ENCODE assay signal across 1 fruit fly cellular context in genomic region chr3L:10735095-10735494, dm6.
A peak's percentile ranks its signal among the peaks of the same experiment; 100 is the strongest.
TF ChIP-seq lines count a peak whose summit lies in the region.

No protein-coding gene starts in this region.

TF ChIP-seq in whole organism, embryonic, 481 proteins besides CTCF, POLR2A, EP300 and RAD21 (continued from another document):
- TF ChIP-seq Med (GFP tag; lab: Kevin White, UChicago), result peak; percentile 94
- 0 out of 2 replicates have a peak, but pooled peaks have one; percentile 33 for TF ChIP-seq klu (GFP tag; IDR thresholded peaks at IDR 0.05; lab: Robert Waterston, UW)
- TF ChIP-seq NFAT (GFP tag; IDR thresholded peaks at IDR 0.05; lab: Robert Waterston, UW), result peak; percentile 55
- TF ChIP-seq CG7271 (tag; optimal IDR thresholded peaks at IDR 0.05; lab: Kevin White, UChicago), result no peak
- TF ChIP-seq MTF-1 (GFP tag; optimal IDR thresholded peaks at IDR 0.05; lab: Kevin White, UChicago; ENCODE audit: borderline replicate concordance), result no peak
- no peak for TF ChIP-seq slou (GFP tag; optimal IDR thresholded peaks at IDR 0.05; lab: Kevin White, UChicago)
- no peak for TF ChIP-seq CG14710 (tag; optimal IDR thresholded peaks at IDR 0.05; lab: Kevin White, UChicago)
- TF ChIP-seq HmgD (GFP tag; optimal IDR thresholded peaks at IDR 0.05; lab: Kevin White, UChicago), result peak; percentile 16
- TF ChIP-seq ems (GFP tag; optimal IDR thresholded peaks at IDR 0.05; lab: Kevin White, UChicago), result peak; percentile 51
- TF ChIP-seq Xbp1 (GFP tag; optimal IDR thresholded peaks at IDR 0.05; lab: Kevin White, UChicago), result peak; percentile 75
- TF ChIP-seq org-1 (GFP tag; optimal IDR thresholded peaks at IDR 0.05; lab: Kevin White, UChicago), result peak; percentile 23
- peak; percentile 75 for TF ChIP-seq CG12769 (tag; optimal IDR thresholded peaks at IDR 0.05; lab: Kevin White, UChicago)
- peak; percentile 49 for TF ChIP-seq CG9727 (GFP tag; optimal IDR thresholded peaks at IDR 0.05; lab: Kevin White, UChicago)
- TF ChIP-seq CG1233 (GFP tag; optimal IDR thresholded peaks at IDR 0.05; lab: Kevin White, UChicago), result peak; percentile 52
- peak; percentile 64; the same call in 1 of the 3 replicates for TF ChIP-seq Dbx (GFP tag; IDR thresholded peaks at IDR 0.05; lab: Robert Waterston, UW)
- peak; percentile 62 for TF ChIP-seq Dek (tag; optimal IDR thresholded peaks at IDR 0.05; lab: Kevin White, UChicago)
- peak; percentile 78 for TF ChIP-seq CHES-1-like (GFP tag; optimal IDR thresholded peaks at IDR 0.05; lab: Kevin White, UChicago)
- peak; percentile 69 for TF ChIP-seq Ssrp (tag; optimal IDR thresholded peaks at IDR 0.05; lab: Kevin White, UChicago)
- no peak for TF ChIP-seq CG14860 (GFP tag; IDR thresholded peaks at IDR 0.05; lab: Robert Waterston, UW; ENCODE audit: partially characterized antibody)
- TF ChIP-seq CG7987 (GFP tag; optimal IDR thresholded peaks at IDR 0.05; lab: Kevin White, UChicago), result no peak
- TF ChIP-seq chif (GFP tag; optimal IDR thresholded peaks at IDR 0.05; lab: Kevin White, UChicago), result peak; percentile 13 to 37
- TF ChIP-seq Drgx (GFP tag; IDR thresholded peaks at IDR 0.05; lab: Robert Waterston, UW), result peak; percentile 61; the same call in 1 of the 2 replicates
- TF ChIP-seq CG1529 (GFP tag; optimal IDR thresholded peaks at IDR 0.05; lab: Kevin White, UChicago), result peak; percentile 6
- 0 out of 2 replicates have a peak, but pooled peaks have one; percentile 54 for TF ChIP-seq Xrp1 (GFP tag; IDR thresholded peaks at IDR 0.05; lab: Robert Waterston, UW)
- 0 out of 2 replicates have a peak, but pooled peaks have one; percentile 6 for TF ChIP-seq CG1024 (GFP tag; IDR thresholded peaks at IDR 0.05; lab: Robert Waterston, UW)
- TF ChIP-seq CG12391 (tag; optimal IDR thresholded peaks at IDR 0.05; lab: Kevin White, UChicago), result peak; percentile 71
- peak; percentile 50 for TF ChIP-seq fu2 (GFP tag; optimal IDR thresholded peaks at IDR 0.05; lab: Kevin White, UChicago)
- TF ChIP-seq Awh (GFP tag; IDR thresholded peaks at IDR 0.05; lab: Robert Waterston, UW), result peak; percentile 73; the same call in 1 of the 2 replicates
- TF ChIP-seq ranshi (GFP tag; IDR thresholded peaks at IDR 0.05; lab: Robert Waterston, UW), result peak; percentile 51
- peak; percentile 70; the same call in 2 of the 3 replicates for TF ChIP-seq ken (GFP tag; IDR thresholded peaks at IDR 0.05; lab: Robert Waterston, UW)
- no peak for TF ChIP-seq Ets97D (GFP tag; optimal IDR thresholded peaks at IDR 0.05; lab: Kevin White, UChicago)
- peak; percentile 63 for TF ChIP-seq lab (GFP tag; optimal IDR thresholded peaks at IDR 0.05; lab: Kevin White, UChicago)
- TF ChIP-seq oc (tag; optimal IDR thresholded peaks at IDR 0.05; lab: Kevin White, UChicago), result peak; percentile 38
- peak; percentile 63 for TF ChIP-seq CG12942 (GFP tag; optimal IDR thresholded peaks at IDR 0.05; lab: Kevin White, UChicago)
- TF ChIP-seq ERR (GFP tag; optimal IDR thresholded peaks at IDR 0.05; lab: Kevin White, UChicago), result peak; percentile 68
- 0 out of 3 replicates have a peak, but pooled peaks have one; percentile 32 for TF ChIP-seq croc (GFP tag; conservative IDR thresholded peaks at IDR 0.05; lab: Robert Waterston, UW)
- 0 out of 2 replicates have a peak, but pooled peaks have one; percentile 52 for TF ChIP-seq sob (GFP tag; IDR thresholded peaks at IDR 0.05; lab: Robert Waterston, UW)
- TF ChIP-seq CG16779 (GFP tag; IDR thresholded peaks at IDR 0.05; lab: Robert Waterston, UW), result no peak
- peak; percentile 63 for TF ChIP-seq pb (GFP tag; optimal IDR thresholded peaks at IDR 0.05; lab: Kevin White, UChicago)
- TF ChIP-seq Blimp-1 (GFP tag; optimal IDR thresholded peaks at IDR 0.05; lab: Kevin White, UChicago), result peak; percentile 39
- peak; percentile 52 for TF ChIP-seq CG12299 (tag; optimal IDR thresholded peaks at IDR 0.05; lab: Kevin White, UChicago)
- TF ChIP-seq CG2199 (GFP tag; IDR thresholded peaks at IDR 0.05; lab: Robert Waterston, UW), result no peak
- TF ChIP-seq CG31441 (GFP tag; IDR thresholded peaks at IDR 0.05; lab: Robert Waterston, UW), result peak; percentile 56
- TF ChIP-seq CG32767 (GFP tag; IDR thresholded peaks at IDR 0.05; lab: Robert Waterston, UW), result peak; percentile 67
- TF ChIP-seq Mes4 (GFP tag; optimal IDR thresholded peaks at IDR 0.05; lab: Kevin White, UChicago), result peak; percentile 7
- peak; percentile 35 for TF ChIP-seq CG6854 (GFP tag; optimal IDR thresholded peaks at IDR 0.05; lab: Kevin White, UChicago)
- TF ChIP-seq Elba2 (GFP tag; optimal IDR thresholded peaks at IDR 0.05; lab: Kevin White, UChicago), result no peak
- TF ChIP-seq CG13296 (GFP tag; optimal IDR thresholded peaks at IDR 0.05; lab: Kevin White, UChicago), result peak; percentile 26
- TF ChIP-seq Hr3 (GFP tag; optimal IDR thresholded peaks at IDR 0.05; lab: Kevin White, UChicago), result peak; percentile 58
- peak; percentile 42 for TF ChIP-seq Nf-YB (GFP tag; optimal IDR thresholded peaks at IDR 0.05; lab: Kevin White, UChicago)
- no peak for TF ChIP-seq D19A (tag; optimal IDR thresholded peaks at IDR 0.05; lab: Kevin White, UChicago)
- no peak for TF ChIP-seq Opbp (GFP tag; IDR thresholded peaks at IDR 0.05; lab: Robert Waterston, UW; ENCODE audit: partially characterized antibody)
- TF ChIP-seq CG30403 (GFP tag; optimal IDR thresholded peaks at IDR 0.05; lab: Kevin White, UChicago), result peak; percentile 56
- no peak for TF ChIP-seq Aef1 (GFP tag; IDR thresholded peaks at IDR 0.05; lab: Robert Waterston, UW)
- peak; percentile 66 for TF ChIP-seq CG7786 (GFP tag; optimal IDR thresholded peaks at IDR 0.05; lab: Kevin White, UChicago)
- no peak for TF ChIP-seq hkb (optimal IDR thresholded peaks at IDR 0.05; lab: Kevin White, UChicago)
- TF ChIP-seq hkb (GFP tag; IDR thresholded peaks at IDR 0.05; lab: Robert Waterston, UW), result 0 out of 2 replicates have a peak, but pooled peaks have one; percentile 16
- peak; percentile 69 for TF ChIP-seq Hsf (GFP tag; optimal IDR thresholded peaks at IDR 0.05; lab: Kevin White, UChicago)
- TF ChIP-seq NC2α (GFP tag; optimal IDR thresholded peaks at IDR 0.05; lab: Kevin White, UChicago), result peak; percentile 38
- peak; percentile 41 for TF ChIP-seq CrebB (tag; optimal IDR thresholded peaks at IDR 0.05; lab: Kevin White, UChicago)
- TF ChIP-seq Side (GFP tag; optimal IDR thresholded peaks at IDR 0.05; lab: Kevin White, UChicago), result peak; percentile 4
- peak; percentile 83 for TF ChIP-seq bab2 (GFP tag; optimal IDR thresholded peaks at IDR 0.05; lab: Kevin White, UChicago)
- TF ChIP-seq jumu (GFP tag; optimal IDR thresholded peaks at IDR 0.05; lab: Kevin White, UChicago), result peak; percentile 22
- peak; percentile 60 for TF ChIP-seq CG18619 (GFP tag; optimal IDR thresholded peaks at IDR 0.05; lab: Kevin White, UChicago)
- peak; percentile 63; the same call in 2 of the 3 replicates for TF ChIP-seq tgo (GFP tag; IDR thresholded peaks at IDR 0.05; lab: Robert Waterston, UW)
- TF ChIP-seq CG8281 (tag; optimal IDR thresholded peaks at IDR 0.05; lab: Kevin White, UChicago), result peak; percentile 36
- TF ChIP-seq B-H1 (GFP tag; IDR thresholded peaks at IDR 0.05; lab: Robert Waterston, UW), result peak; percentile 29; the same call in 1 of the 3 replicates
- TF ChIP-seq HLH3B (GFP tag; IDR thresholded peaks at IDR 0.05; lab: Robert Waterston, UW), result peak; percentile 58
- peak; percentile 60 for TF ChIP-seq Bteb2 (GFP tag; optimal IDR thresholded peaks at IDR 0.05; lab: Kevin White, UChicago)
- TF ChIP-seq Deaf1 (tag; optimal IDR thresholded peaks at IDR 0.05; lab: Kevin White, UChicago), result peak; percentile 18
- TF ChIP-seq CG12155 (GFP tag; optimal IDR thresholded peaks at IDR 0.05; lab: Kevin White, UChicago), result peak; percentile 48
- TF ChIP-seq fd96Cb (tag; optimal IDR thresholded peaks at IDR 0.05; lab: Kevin White, UChicago), result peak; percentile 13
- peak; percentile 51 for TF ChIP-seq CG15011 (GFP tag; optimal IDR thresholded peaks at IDR 0.05; lab: Kevin White, UChicago)
- peak; percentile 10 for TF ChIP-seq CG4617 (GFP tag; optimal IDR thresholded peaks at IDR 0.05; lab: Kevin White, UChicago; ENCODE audit: borderline replicate concordance)
- peak; percentile 65 for TF ChIP-seq CG17328 (GFP tag; IDR thresholded peaks at IDR 0.05; lab: Robert Waterston, UW)
- TF ChIP-seq en (GFP tag; optimal IDR thresholded peaks at IDR 0.05; lab: Kevin White, UChicago), result peak; percentile 23
- peak in 1 of 2 experiments; percentile 85 for TF ChIP-seq eve (GFP tag; optimal IDR thresholded peaks at IDR 0.05; lab: Kevin White, UChicago)
- TF ChIP-seq HLH54F (GFP tag; optimal IDR thresholded peaks at IDR 0.05; lab: Kevin White, UChicago), result peak; percentile 48
- TF ChIP-seq CG15601 (tag; optimal IDR thresholded peaks at IDR 0.05; lab: Kevin White, UChicago), result no peak
- TF ChIP-seq ab (GFP tag; optimal IDR thresholded peaks at IDR 0.05; lab: Kevin White, UChicago), result no peak
- TF ChIP-seq CG12071 (GFP tag; optimal IDR thresholded peaks at IDR 0.05; lab: Kevin White, UChicago), result no peak
- TF ChIP-seq slbo (GFP tag; IDR thresholded peaks at IDR 0.05; lab: Robert Waterston, UW), result peak; percentile 78
- TF ChIP-seq Bdp1 (GFP tag; optimal IDR thresholded peaks at IDR 0.05; lab: Kevin White, UChicago), result peak; percentile 33
- TF ChIP-seq CG15696 (tag; optimal IDR thresholded peaks at IDR 0.05; lab: Kevin White, UChicago), result no peak
- peak; percentile 47; the same call in 1 of the 3 replicates for TF ChIP-seq sr (GFP tag; IDR thresholded peaks at IDR 0.05; lab: Robert Waterston, UW)
- peak; percentile 53; the same call in 1 of the 2 replicates for TF ChIP-seq ara (GFP tag; IDR thresholded peaks at IDR 0.05; lab: Robert Waterston, UW)
- no peak for TF ChIP-seq CG2116 (GFP tag; optimal IDR thresholded peaks at IDR 0.05; lab: Kevin White, UChicago)
- TF ChIP-seq gsb-n (tag; optimal IDR thresholded peaks at IDR 0.05; lab: Kevin White, UChicago), result no peak
- TF ChIP-seq gem (tag; optimal IDR thresholded peaks at IDR 0.05; lab: Kevin White, UChicago), result peak; percentile 79
- TF ChIP-seq CG2712 (tag; optimal IDR thresholded peaks at IDR 0.05; lab: Kevin White, UChicago), result peak; percentile 48
- TF ChIP-seq CG12236 (GFP tag; optimal IDR thresholded peaks at IDR 0.05; lab: Kevin White, UChicago), result no peak
- peak; percentile 35 for TF ChIP-seq D19B (GFP tag; optimal IDR thresholded peaks at IDR 0.05; lab: Kevin White, UChicago)
- peak; percentile 6 for TF ChIP-seq CG2875 (GFP tag; optimal IDR thresholded peaks at IDR 0.05; lab: Kevin White, UChicago)
- TF ChIP-seq CG11504 (tag; optimal IDR thresholded peaks at IDR 0.05; lab: Kevin White, UChicago), result peak; percentile 75
- peak; percentile 39 for TF ChIP-seq phol (tag; optimal IDR thresholded peaks at IDR 0.05; lab: Kevin White, UChicago)
- TF ChIP-seq CG3163 (GFP tag; optimal IDR thresholded peaks at IDR 0.05; lab: Kevin White, UChicago), result peak; percentile 38
- TF ChIP-seq da (GFP tag; optimal IDR thresholded peaks at IDR 0.05; lab: Kevin White, UChicago), result peak; percentile 8
- peak; percentile 78 for TF ChIP-seq PHDP (tag; optimal IDR thresholded peaks at IDR 0.05; lab: Kevin White, UChicago)
- TF ChIP-seq CG7556 (GFP tag; optimal IDR thresholded peaks at IDR 0.05; lab: Kevin White, UChicago), result peak; percentile 73
- 0 out of 3 replicates have a peak, but pooled peaks have one; percentile 66 for TF ChIP-seq CG2889 (GFP tag; IDR thresholded peaks at IDR 0.05; lab: Robert Waterston, UW)
- TF ChIP-seq CG6272 (GFP tag; IDR thresholded peaks at IDR 0.05; lab: Robert Waterston, UW), result 0 out of 2 replicates have a peak, but pooled peaks have one; percentile 19
- no peak for TF ChIP-seq pzg (GFP tag; optimal IDR thresholded peaks at IDR 0.05; lab: Kevin White, UChicago)
- TF ChIP-seq scrt (GFP tag; optimal IDR thresholded peaks at IDR 0.05; lab: Kevin White, UChicago), result peak; percentile 45
- TF ChIP-seq Vsx1 (GFP tag; optimal IDR thresholded peaks at IDR 0.05; lab: Kevin White, UChicago), result no peak
- peak; percentile 0 for TF ChIP-seq CG10274 (GFP tag; optimal IDR thresholded peaks at IDR 0.05; lab: Kevin White, UChicago)
- peak; percentile 70 for TF ChIP-seq CG3847 (GFP tag; IDR thresholded peaks at IDR 0.05; lab: Robert Waterston, UW)
- TF ChIP-seq NfI (GFP tag; optimal IDR thresholded peaks at IDR 0.05; lab: Kevin White, UChicago), result peak; percentile 74
- TF ChIP-seq tll (GFP tag; optimal IDR thresholded peaks at IDR 0.05; lab: Kevin White, UChicago), result no peak
- peak; percentile 61 for TF ChIP-seq CG9609 (GFP tag; optimal IDR thresholded peaks at IDR 0.05; lab: Kevin White, UChicago)
- peak; percentile 41 for TF ChIP-seq ATbp (GFP tag; optimal IDR thresholded peaks at IDR 0.05; lab: Kevin White, UChicago)
- TF ChIP-seq her (GFP tag; optimal IDR thresholded peaks at IDR 0.05; lab: Kevin White, UChicago), result peak; percentile 28
- no peak for TF ChIP-seq amos (GFP tag; IDR thresholded peaks at IDR 0.05; lab: Robert Waterston, UW; ENCODE audit: partially characterized antibody)
- peak; percentile 66 for TF ChIP-seq pho (GFP tag; optimal IDR thresholded peaks at IDR 0.05; lab: Kevin White, UChicago)
